Worm (Caenorhabditis elegans) whole organism, L4 larva: Measurements from ENCODE around the gene psa-3.

ENCODE experiments used
- F37D6.2 ChIP-seq: sonication (generic microtip); optimal IDR thresholded peaks from 2 replicates; lab custom pipeline; 2016; ENCODE audit warnings: mild to moderate bottlenecking, missing genetic modification characterization, missing compliant biosample characterization
- F44E2.7 ChIP-seq: fragments of 200-800 bp; sonication (Bioruptor generic); IDR thresholded peaks from 2 replicates; pipeline ENCODE4 v2.1.2; 2022; ENCODE audit warnings: missing genetic modification characterization, missing compliant biosample characterization
- F49E8.2 ChIP-seq: sonication (generic microtip); optimal IDR thresholded peaks from 2 replicates; lab custom pipeline; 2016; ENCODE audit warnings: missing compliant biosample characterization, mild to moderate bottlenecking, missing genetic modification characterization, borderline replicate concordance
- R02D3.7 ChIP-seq: fragments of 150-350 bp; sonication (generic microtip); optimal IDR thresholded peaks from 3 replicates; lab custom pipeline; 2014; ENCODE audit warnings: missing biosample characterization, missing genetic modification characterization
- Y105C5A.15 ChIP-seq: fragments of 200-800 bp; sonication (Bioruptor generic); IDR thresholded peaks from 2 replicates; pipeline ENCODE4 v1.3.6; 2022; ENCODE audit warnings: missing genetic modification characterization, missing compliant biosample characterization
- Y48G9A.11 ChIP-seq: fragments of 200-800 bp; sonication (Bioruptor generic); IDR thresholded peaks from 2 replicates; pipeline ENCODE4 v1.3.6; 2022; ENCODE audit warnings: missing genetic modification reagents, missing genetic modification characterization, missing compliant biosample characterization
- aha-1 ChIP-seq: fragments of 150-350 bp; peaks from one replicate; lab custom pipeline; 2014; ENCODE audit warnings: missing biosample characterization, missing genetic modification characterization
- ama-1 ChIP-seq: fragments of 150-350 bp; optimal IDR thresholded peaks from 2 replicates; lab custom pipeline; 2014; ENCODE audit warnings: inconsistent platforms, mixed read lengths
- attf-4 ChIP-seq: sonication (generic microtip); optimal IDR thresholded peaks from 3 replicates; lab custom pipeline; 2017; ENCODE audit warnings: missing biosample characterization, missing genetic modification characterization
- ceh-20 ChIP-seq: fragments of 200-800 bp; sonication (Bioruptor generic); IDR thresholded peaks from 2 replicates; pipeline ENCODE4 v1.3.6; 2022; ENCODE audit warnings: missing genetic modification reagents, missing genetic modification characterization, missing compliant biosample characterization
- ceh-28 ChIP-seq: fragments of 150-350 bp; optimal IDR thresholded peaks from 2 replicates; lab custom pipeline; 2014; ENCODE audit warnings: missing biosample characterization, missing genetic modification reagents, missing genetic modification characterization
- ceh-44 ChIP-seq: fragments of 200-800 bp; sonication (Bioruptor generic); IDR thresholded peaks from 2 replicates; pipeline ENCODE4 v1.3.6; 2022; ENCODE audit warnings: missing genetic modification reagents, missing genetic modification characterization, missing compliant biosample characterization
- ceh-62 ChIP-seq: sonication (generic microtip); optimal IDR thresholded peaks from 2 replicates; lab custom pipeline; 2017; ENCODE audit warnings: missing biosample characterization, missing genetic modification characterization
- ceh-82 ChIP-seq: sonication (generic microtip); optimal IDR thresholded peaks from 2 replicates; lab custom pipeline; 2017; ENCODE audit warnings: missing biosample characterization, missing genetic modification characterization
- cey-2 ChIP-seq: sonication (generic microtip); optimal IDR thresholded peaks from 3 replicates; lab custom pipeline; 2017; ENCODE audit warnings: missing genetic modification characterization, mild to moderate bottlenecking, missing compliant biosample characterization, antibody characterized with exemption, borderline replicate concordance; ENCODE audit not compliant: insufficient read depth
- ctbp-1 ChIP-seq: fragments of 200-800 bp; sonication (Bioruptor generic); IDR thresholded peaks from 2 replicates; pipeline ENCODE4 v1.3.6; 2022; ENCODE audit warnings: missing genetic modification reagents, missing genetic modification characterization, missing compliant biosample characterization
- daf-16 ChIP-seq, 3 experiments: sonication (generic microtip); optimal IDR thresholded peaks; 2 replicates each; lab custom pipeline; 2016 to 2017; ENCODE audit warnings: missing genetic modification characterization in 3 of 3, missing genetic modification reagents in 3 of 3, mild to moderate bottlenecking in 2 of 3, missing compliant biosample characterization in 2 of 3, missing biosample characterization in 1 of 3, moderate library complexity in 1 of 3
- dmd-8 ChIP-seq: fragments of 200-800 bp; sonication (Bioruptor generic); IDR thresholded peaks from 2 replicates; pipeline ENCODE4 v1.3.6; 2022; ENCODE audit warnings: missing genetic modification characterization, missing compliant biosample characterization
- dmd-9 ChIP-seq: fragments of 200-800 bp; sonication (Bioruptor generic); IDR thresholded peaks from 2 replicates; pipeline ENCODE4 v1.3.6; 2022; ENCODE audit warnings: missing genetic modification reagents, missing genetic modification characterization, missing compliant biosample characterization
- dve-1 ChIP-seq: sonication (generic microtip); optimal IDR thresholded peaks from 2 replicates; lab custom pipeline; 2017; ENCODE audit warnings: antibody characterized with exemption, mild to moderate bottlenecking, missing genetic modification characterization, missing compliant biosample characterization; ENCODE audit not compliant: insufficient read depth
- fkh-10 ChIP-seq: fragments of 150-350 bp; optimal IDR thresholded peaks from 2 replicates; lab custom pipeline; 2014; ENCODE audit warnings: missing biosample characterization, missing genetic modification reagents, missing genetic modification characterization
- fos-1 ChIP-seq: fragments of 150-350 bp; optimal IDR thresholded peaks from 2 replicates; lab custom pipeline; 2014; ENCODE audit warnings: missing biosample characterization, missing genetic modification characterization
- gei-8 ChIP-seq: fragments of 200-800 bp; sonication (Bioruptor generic); optimal IDR thresholded peaks from 2 replicates; lab custom pipeline; 2018; ENCODE audit warnings: mild to moderate bottlenecking, missing genetic modification characterization, missing compliant biosample characterization
- hlh-11 ChIP-seq: fragments of 200-800 bp; sonication (Bioruptor generic); optimal IDR thresholded peaks from 2 replicates; lab custom pipeline; 2018; ENCODE audit warnings: mild to moderate bottlenecking, missing genetic modification characterization, missing compliant biosample characterization
- jun-1 ChIP-seq: fragments of 150-350 bp; optimal IDR thresholded peaks from 2 replicates; lab custom pipeline; 2014; ENCODE audit warnings: missing biosample characterization, missing genetic modification reagents, missing genetic modification characterization
- lin-13 ChIP-seq: fragments of 150-350 bp; optimal IDR thresholded peaks from 2 replicates; lab custom pipeline; 2014; ENCODE audit warnings: missing biosample characterization, missing genetic modification reagents, missing genetic modification characterization
- lin-15B ChIP-seq: fragments of 150-350 bp; sonication (generic microtip); optimal IDR thresholded peaks from 3 replicates; lab custom pipeline; 2014; ENCODE audit warnings: missing biosample characterization, missing genetic modification characterization
- lin-39 ChIP-seq: fragments of 150-350 bp; optimal IDR thresholded peaks from 2 replicates; lab custom pipeline; 2014; ENCODE audit warnings: missing biosample characterization, missing genetic modification reagents, missing genetic modification characterization
- mep-1 ChIP-seq: fragments of 150-350 bp; sonication (generic microtip); optimal IDR thresholded peaks from 3 replicates; lab custom pipeline; 2014; ENCODE audit warnings: missing biosample characterization, missing genetic modification characterization
- mes-2 ChIP-seq: sonication (generic microtip); optimal IDR thresholded peaks from 2 replicates; lab custom pipeline; 2016; ENCODE audit warnings: missing genotype, mild to moderate bottlenecking, missing genetic modification characterization, missing compliant biosample characterization; ENCODE audit not compliant: poor library complexity, severe bottlenecking
- mxl-3 ChIP-seq: fragments of 200-800 bp; sonication (Bioruptor generic); optimal IDR thresholded peaks from 2 replicates; lab custom pipeline; 2018; ENCODE audit warnings: mild to moderate bottlenecking, missing genetic modification characterization, missing compliant biosample characterization
- nhr-10 ChIP-seq: fragments of 150-350 bp; optimal IDR thresholded peaks from 2 replicates; lab custom pipeline; 2014; ENCODE audit warnings: missing biosample characterization, missing genetic modification characterization
- nhr-111 ChIP-seq: fragments of 200-800 bp; sonication (Bioruptor generic); optimal IDR thresholded peaks from 2 replicates; lab custom pipeline; 2018; ENCODE audit warnings: mild to moderate bottlenecking, missing genetic modification characterization, missing compliant biosample characterization
- nhr-25 ChIP-seq: sonication (generic microtip); optimal IDR thresholded peaks from 2 replicates; lab custom pipeline; 2017; ENCODE audit warnings: missing genetic modification characterization, mild to moderate bottlenecking, missing compliant biosample characterization, antibody characterized with exemption, moderate library complexity, borderline replicate concordance; ENCODE audit not compliant: insufficient read depth
- nhr-41 ChIP-seq: fragments of 200-800 bp; sonication (Bioruptor generic); IDR thresholded peaks from 2 replicates; pipeline ENCODE4 v1.3.6; 2022; ENCODE audit warnings: missing genetic modification reagents, missing genetic modification characterization, missing compliant biosample characterization
- nhr-42 ChIP-seq: fragments of 200-800 bp; sonication (Bioruptor generic); IDR thresholded peaks from 2 replicates; pipeline ENCODE4 v1.3.6; 2022; ENCODE audit warnings: missing genetic modification characterization, missing compliant biosample characterization
- nhr-48 ChIP-seq: sonication (generic microtip); optimal IDR thresholded peaks from 2 replicates; lab custom pipeline; 2016; ENCODE audit warnings: mild to moderate bottlenecking, missing genetic modification characterization, missing compliant biosample characterization
- nhr-77 ChIP-seq: fragments of 150-350 bp; optimal IDR thresholded peaks from 2 replicates; lab custom pipeline; 2014; ENCODE audit warnings: missing biosample characterization, missing genetic modification characterization
- pha-4 ChIP-seq, 2 experiments: fragments of 150-350 bp in 1 of 2; fragments of 200-800 bp in 1 of 2; sonication (Bioruptor generic) in 1 of 2; IDR thresholded peaks in 1 of 2; optimal IDR thresholded peaks in 1 of 2; 2 replicates each; pipeline versions ENCODE4 v1.3.6 to Lab custom; 2014 to 2022; ENCODE audit warnings: missing genetic modification characterization in 2 of 2, missing genetic modification reagents in 2 of 2, missing biosample characterization in 1 of 2, missing compliant biosample characterization in 1 of 2
- saeg-2 ChIP-seq: fragments of 200-800 bp; sonication (Bioruptor generic); IDR thresholded peaks from 2 replicates; pipeline ENCODE4 v1.3.6; 2022; ENCODE audit warnings: missing genetic modification reagents, missing genetic modification characterization, missing compliant biosample characterization
- set-16 ChIP-seq: fragments of 200-800 bp; sonication (Bioruptor generic); IDR thresholded peaks from 2 replicates; pipeline ENCODE4 v1.3.6; 2022; ENCODE audit warnings: missing genetic modification reagents, missing genetic modification characterization, missing compliant biosample characterization
- snpc-1.2 ChIP-seq: fragments of 200-800 bp; sonication (Bioruptor generic); IDR thresholded peaks from 2 replicates; pipeline ENCODE4 v1.3.6; 2022; ENCODE audit warnings: missing genetic modification reagents, missing genetic modification characterization, missing compliant biosample characterization
- spr-1 ChIP-seq: sonication (generic microtip); optimal IDR thresholded peaks from 2 replicates; lab custom pipeline; 2016; ENCODE audit warnings: mild to moderate bottlenecking, missing genetic modification characterization, missing compliant biosample characterization
- spr-3 ChIP-seq: fragments of 200-800 bp; sonication (Bioruptor generic); optimal IDR thresholded peaks from 2 replicates; lab custom pipeline; 2018; ENCODE audit warnings: mild to moderate bottlenecking, missing genetic modification characterization, missing compliant biosample characterization
- tag-97 ChIP-seq: fragments of 200-800 bp; sonication (Bioruptor generic); IDR thresholded peaks from 2 replicates; pipeline ENCODE4 v1.3.6; 2022; ENCODE audit warnings: missing genetic modification characterization, missing compliant biosample characterization
- tra-1 ChIP-seq: fragments of 200-800 bp; sonication (Bioruptor generic); IDR thresholded peaks from 2 replicates; pipeline ENCODE4 v1.3.6; 2022; ENCODE audit warnings: missing genetic modification reagents, missing genetic modification characterization, missing compliant biosample characterization
- unc-39 ChIP-seq: sonication (generic microtip); optimal IDR thresholded peaks from 2 replicates; lab custom pipeline; 2017; ENCODE audit warnings: missing biosample characterization, missing genetic modification characterization
- zfp-2 ChIP-seq: sonication (generic microtip); optimal IDR thresholded peaks from 2 replicates; lab custom pipeline; 2016; ENCODE audit warnings: mild to moderate bottlenecking, missing genetic modification characterization, missing compliant biosample characterization
- zfp-3 ChIP-seq: fragments of 200-800 bp; sonication (Bioruptor generic); conservative IDR thresholded peaks from 2 replicates; pipeline ENCODE4 v1.3.6; 2022; ENCODE audit warnings: missing genetic modification reagents, missing genetic modification characterization, missing compliant biosample characterization
- zip-2 ChIP-seq: fragments of 150-350 bp; optimal IDR thresholded peaks from 2 replicates; lab custom pipeline; 2014; ENCODE audit warnings: missing biosample characterization, missing genetic modification characterization

Gene psa-3

DNA sequence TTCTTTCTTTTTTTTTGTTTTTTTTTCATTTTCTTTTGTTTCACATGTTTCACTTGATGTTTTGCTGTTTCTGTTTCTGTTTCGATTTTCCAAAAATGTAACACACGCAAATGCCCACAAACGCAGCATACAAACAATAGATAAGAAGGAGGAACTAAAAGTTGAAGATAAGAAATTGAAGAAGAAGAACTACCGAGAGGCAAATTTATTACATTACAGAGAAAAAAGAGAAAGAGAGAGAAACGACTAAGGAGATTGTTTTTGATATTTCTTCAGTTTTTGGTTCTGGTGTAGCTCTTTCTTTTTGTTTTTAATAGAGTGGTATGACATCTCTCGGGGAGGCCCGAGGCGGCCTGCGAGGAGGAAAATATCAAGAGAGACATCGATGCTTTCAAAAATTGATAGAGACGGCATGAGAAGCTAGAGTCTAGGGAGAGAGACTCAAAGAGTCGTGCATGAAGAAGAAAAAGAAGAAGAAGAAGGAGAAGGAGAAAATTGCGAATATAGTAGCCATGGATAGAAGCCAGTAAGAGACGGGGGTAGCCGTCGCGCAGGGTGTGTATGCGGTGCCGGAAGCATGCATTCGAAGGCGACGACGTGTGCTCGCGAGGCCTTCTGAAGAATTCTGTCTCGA lies 34.2 kb upstream of the psa-3 start (continued):
- TF ChIP-seq spr-3 (GFP tag; lab: Kevin White, UChicago) (no peak), lin-39 (no peak), ceh-62 (tag; lab: Kevin White, UChicago) (no peak), ceh-20 (0 out of 2 replicates have a peak, but pooled peaks have one; percentile 47), lin-15B (tag; lab: Kevin White, UChicago) (no peak), hlh-11 (tag; lab: Kevin White, UChicago) (peak; percentile 65), F49E8.2 (no peak), daf-16 (GFP tag; optimal IDR thresholded peaks at IDR 0.05; lab: Kevin White, UChicago) (no peak), daf-16 (tag; optimal IDR thresholded peaks at IDR 0.05; lab: Kevin White, UChicago) (peak; percentile 75), set-16 (GFP tag; lab: Robert Waterston, UW) (peak; percentile 64), F37D6.2 (tag; lab: Kevin White, UChicago) (peak; percentile 28), nhr-48 (tag; lab: Kevin White, UChicago) (no peak), Y48G9A.11 (GFP tag; lab: Robert Waterston, UW) (no peak), fos-1 (tag; lab: Kevin White, UChicago) (no peak), jun-1 (tag; lab: Kevin White, UChicago) (no peak), tra-1 (GFP tag; lab: Robert Waterston, UW) (no peak), nhr-111 (GFP tag; lab: Kevin White, UChicago) (no peak), Y105C5A.15 (GFP tag; lab: Robert Waterston, UW) (no peak), gei-8 (no peak), spr-1 (no peak), unc-39 (no peak), snpc-1.2 (GFP tag; lab: Robert Waterston, UW) (no peak), lin-13 (GFP tag; lab: Kevin White, UChicago) (no peak), nhr-41 (no peak), ceh-28 (tag; lab: Kevin White, UChicago) (no peak), ama-1 (lab: Kevin White, UChicago) (no peak), ceh-44 (GFP tag; lab: Robert Waterston, UW) (no peak), nhr-10 (no peak), mep-1 (tag; lab: Kevin White, UChicago) (peak; percentile 16), pha-4 (GFP tag; IDR thresholded peaks at IDR 0.05; lab: Robert Waterston, UW) (no peak), pha-4 (tag; optimal IDR thresholded peaks at IDR 0.05; lab: Kevin White, UChicago) (no peak), F44E2.7 (GFP tag; lab: Robert Waterston, UW) (no peak), attf-4 (tag; lab: Kevin White, UChicago) (no peak), nhr-77 (tag; lab: Kevin White, UChicago) (no peak), zfp-3 (GFP tag; lab: Robert Waterston, UW) (no peak), saeg-2 (GFP tag; lab: Robert Waterston, UW) (no peak), mes-2 (peak; percentile 35), zip-2 (tag; lab: Kevin White, UChicago) (no peak), mxl-3 (GFP tag; lab: Kevin White, UChicago) (no peak), dmd-8 (GFP tag; lab: Robert Waterston, UW) (no peak), zfp-2 (tag; lab: Kevin White, UChicago) (no peak), cey-2 (tag; lab: Kevin White, UChicago) (peak; percentile 49), ceh-82 (tag; lab: Kevin White, UChicago) (no peak), ctbp-1 (GFP tag; lab: Robert Waterston, UW) (peak; percentile 54; the same call in 1 of the 2 replicates), fkh-10 (GFP tag; lab: Kevin White, UChicago) (peak; percentile 5), aha-1 (tag; lab: Kevin White, UChicago) (peak; percentile 96), dmd-9 (GFP tag; lab: Robert Waterston, UW) (no peak), dve-1 (peak; percentile 63), tag-97 (no peak), nhr-42 (GFP tag; lab: Robert Waterston, UW) (no peak), nhr-25 (no peak), R02D3.7 (tag; lab: Kevin White, UChicago) (no peak)
